Fruit fly (Drosophila melanogaster) whole organism, pupa: ENCODE data around the gene eIF2Bbeta.

ENCODE experiments used
- CG10348 ChIP-seq: fragments of 200-800 bp; sonication (Bioruptor generic); IDR thresholded peaks from 2 replicates; pipeline ENCODE4 v1.3.6; 2022; ENCODE audit warnings: missing biosample characterization, missing genetic modification characterization
- CG12605 ChIP-seq: fragments of 200-800 bp; sonication (Bioruptor generic); IDR thresholded peaks from 2 replicates; pipeline ENCODE4 v1.3.6; 2022; ENCODE audit warnings: missing biosample characterization, missing genetic modification characterization
- CG13204 ChIP-seq: fragments of 200-800 bp; sonication (Bioruptor generic); optimal IDR thresholded peaks from 2 replicates; lab custom pipeline; 2018; ENCODE audit warnings: missing biosample characterization, mild to moderate bottlenecking, missing genetic modification characterization, moderate library complexity
- CG14655 ChIP-seq: fragments of 200-800 bp; sonication (Bioruptor generic); optimal IDR thresholded peaks from 3 replicates; lab custom pipeline; 2017; ENCODE audit warnings: mild to moderate bottlenecking, missing biosample characterization, missing genetic modification reagents, missing genetic modification characterization
- CG15710 ChIP-seq: fragments of 200-800 bp; sonication (Bioruptor generic); optimal IDR thresholded peaks from 2 replicates; lab custom pipeline; 2018; ENCODE audit warnings: missing biosample characterization, mild to moderate bottlenecking, missing genetic modification characterization, moderate library complexity
- CG17806 ChIP-seq: fragments of 200-800 bp; sonication (Bioruptor generic); optimal IDR thresholded peaks from 2 replicates; lab custom pipeline; 2018; ENCODE audit warnings: missing biosample characterization, mild to moderate bottlenecking, missing genetic modification characterization, moderate library complexity
- CG32121 ChIP-seq: fragments of 200-800 bp; sonication (Bioruptor generic); IDR thresholded peaks from 2 replicates; pipeline ENCODE4 v1.3.6; 2022; ENCODE audit warnings: missing biosample characterization, missing genetic modification characterization
- CG34367 ChIP-seq: fragments of 200-800 bp; sonication (Bioruptor generic); optimal IDR thresholded peaks from 2 replicates; lab custom pipeline; 2018; ENCODE audit warnings: missing biosample characterization, mild to moderate bottlenecking, missing genetic modification characterization
- CG4496 ChIP-seq: fragments of 200-800 bp; sonication (Bioruptor generic); IDR thresholded peaks from 3 replicates; pipeline ENCODE4 v1.3.6; 2022; ENCODE audit warnings: missing biosample characterization, missing genetic modification characterization
- CG8159 ChIP-seq: fragments of 200-800 bp; sonication (Bioruptor generic); optimal IDR thresholded peaks from 3 replicates; lab custom pipeline; 2018; ENCODE audit warnings: missing biosample characterization, mild to moderate bottlenecking, missing genetic modification characterization, moderate library complexity
- CG8301 ChIP-seq: fragments of 200-800 bp; sonication (Bioruptor generic); optimal IDR thresholded peaks from 2 replicates; lab custom pipeline; 2018; ENCODE audit warnings: missing biosample characterization, mild to moderate bottlenecking, missing genetic modification characterization
- CG9948 ChIP-seq: fragments of 200-800 bp; sonication (Bioruptor generic); optimal IDR thresholded peaks from 2 replicates; lab custom pipeline; 2018; ENCODE audit warnings: missing biosample characterization, mild to moderate bottlenecking, missing genetic modification characterization, moderate library complexity
- D1 ChIP-seq: fragments of 200-800 bp; sonication (Bioruptor generic); optimal IDR thresholded peaks from 2 replicates; lab custom pipeline; 2018; ENCODE audit warnings: missing biosample characterization, mild to moderate bottlenecking, missing genetic modification characterization, moderate library complexity
- EcR ChIP-seq: fragments of 200-800 bp; sonication (Bioruptor generic); optimal IDR thresholded peaks from 3 replicates; lab custom pipeline; 2019; ENCODE audit warnings: missing biosample characterization, missing genetic modification characterization, mild to moderate bottlenecking, moderate library complexity, missing genetic modification reagents
- Ets98B ChIP-seq: fragments of 200-800 bp; sonication (Bioruptor generic); IDR thresholded peaks from 2 replicates; pipeline ENCODE4 v1.3.6; 2022; ENCODE audit warnings: missing biosample characterization, missing genetic modification characterization
- Pif1A ChIP-seq: fragments of 200-800 bp; sonication (Bioruptor generic); optimal IDR thresholded peaks from 3 replicates; lab custom pipeline; 2016; ENCODE audit warnings: missing biosample characterization, missing genetic modification characterization
- Pif1B ChIP-seq: fragments of 200-800 bp; sonication (Bioruptor generic); optimal IDR thresholded peaks from 3 replicates; lab custom pipeline; 2016; ENCODE audit warnings: missing biosample characterization, missing genetic modification characterization
- Snoo ChIP-seq: fragments of 200-800 bp; sonication (Bioruptor generic); optimal IDR thresholded peaks from 3 replicates; lab custom pipeline; 2017; ENCODE audit warnings: missing biosample characterization, mild to moderate bottlenecking, missing genetic modification characterization, inconsistent platforms
- fd96Ca ChIP-seq: fragments of 200-800 bp; sonication (Bioruptor generic); IDR thresholded peaks from 3 replicates; pipeline ENCODE4 v1.3.6; 2022; ENCODE audit warnings: missing biosample characterization, missing genetic modification characterization
- gl ChIP-seq: fragments of 200-800 bp; sonication (Bioruptor generic); optimal IDR thresholded peaks from 2 replicates; lab custom pipeline; 2018; ENCODE audit warnings: missing biosample characterization, mild to moderate bottlenecking, missing genetic modification characterization
- rn ChIP-seq: fragments of 200-800 bp; sonication (Bioruptor generic); IDR thresholded peaks from 2 replicates; pipeline ENCODE4 v1.3.6; 2022; ENCODE audit warnings: missing biosample characterization, missing genetic modification characterization

Gene eIF2Bbeta

dm6 chrX:2714730-2715129, 10.4 kb downstream of the eIF2Bbeta start:
- TF ChIP-seq CG17806 (tag; lab: Kevin White, UChicago), result no peak
- no peak for TF ChIP-seq rn (GFP tag; lab: Robert Waterston, UW)
- peak; percentile 54; the same call in 1 of the 3 replicates for TF ChIP-seq fd96Ca (GFP tag; lab: Robert Waterston, UW)
- no peak for TF ChIP-seq CG34367 (tag; lab: Kevin White, UChicago)
- TF ChIP-seq D1 (tag; lab: Kevin White, UChicago), result no peak
- TF ChIP-seq EcR (GFP tag; lab: Kevin White, UChicago), result no peak
- TF ChIP-seq CG8301 (tag; lab: Kevin White, UChicago), result no peak
- TF ChIP-seq CG12605 (GFP tag; lab: Robert Waterston, UW), result no peak
- no peak for TF ChIP-seq gl (tag; lab: Kevin White, UChicago)
- 0 out of 2 replicates have a peak, but pooled peaks have one; percentile 8 for TF ChIP-seq Ets98B (GFP tag; lab: Robert Waterston, UW)
- no peak for TF ChIP-seq CG14655 (GFP tag; lab: Kevin White, UChicago)
- TF ChIP-seq Pif1A (GFP tag; lab: Kevin White, UChicago), result no peak
- TF ChIP-seq CG4496 (GFP tag; lab: Robert Waterston, UW), result 0 out of 3 replicates have a peak, but pooled peaks have one; percentile 17
- TF ChIP-seq CG32121 (GFP tag; lab: Robert Waterston, UW), result no peak
- TF ChIP-seq CG10348 (GFP tag; lab: Robert Waterston, UW), result no peak

dm6 chrX:2720122-2720521, 15.8 kb downstream of the eIF2Bbeta start, which contains the start of gene CG2701:
Gene CG2701, minus strand, starts transcription at chrX:2720327.
- TF ChIP-seq fd96Ca (GFP tag; lab: Robert Waterston, UW) (no peak), CG10348 (GFP tag; lab: Robert Waterston, UW) (no peak), CG4496 (GFP tag; lab: Robert Waterston, UW) (no peak), Snoo (no peak), D1 (tag; lab: Kevin White, UChicago) (no peak), CG8159 (tag; lab: Kevin White, UChicago) (no peak), CG15710 (tag; lab: Kevin White, UChicago) (no peak), CG12605 (GFP tag; lab: Robert Waterston, UW) (no peak), gl (tag; lab: Kevin White, UChicago) (no peak), CG13204 (GFP tag; lab: Kevin White, UChicago) (no peak), Pif1B (GFP tag; lab: Kevin White, UChicago) (no peak), CG9948 (tag; lab: Kevin White, UChicago) (no peak), CG14655 (GFP tag; lab: Kevin White, UChicago) (no peak), Ets98B (GFP tag; lab: Robert Waterston, UW) (no peak), CG17806 (tag; lab: Kevin White, UChicago) (no peak), CG8301 (tag; lab: Kevin White, UChicago) (no peak)

- TF ChIP-seq EcR (GFP tag; lab: Kevin White, UChicago) (no peak), CG34367 (tag; lab: Kevin White, UChicago) (no peak), CG13204 (GFP tag; lab: Kevin White, UChicago) (no peak), D1 (tag; lab: Kevin White, UChicago) (no peak), CG12605 (GFP tag; lab: Robert Waterston, UW) (no peak), CG15710 (tag; lab: Kevin White, UChicago) (no peak), CG14655 (GFP tag; lab: Kevin White, UChicago) (no peak), Ets98B (GFP tag; lab: Robert Waterston, UW) (no peak), CG8159 (tag; lab: Kevin White, UChicago) (no peak), CG10348 (GFP tag; lab: Robert Waterston, UW) (no peak), Snoo (no peak), gl (tag; lab: Kevin White, UChicago) (no peak), CG9948 (tag; lab: Kevin White, UChicago) (no peak), CG32121 (GFP tag; lab: Robert Waterston, UW) (no peak), CG17806 (tag; lab: Kevin White, UChicago) (no peak), fd96Ca (GFP tag; lab: Robert Waterston, UW) (no peak), rn (GFP tag; lab: Robert Waterston, UW) (no peak), CG8301 (tag; lab: Kevin White, UChicago) (no peak), Pif1B (GFP tag; lab: Kevin White, UChicago) (no peak), Pif1A (GFP tag; lab: Kevin White, UChicago) (no peak)
Observed at dm6 chrX:2726420-2726819, 22.0 kb downstream of the eIF2Bbeta start, which contains the start of gene vilya. Gene vilya, plus strand, starts transcription at chrX:2726678.

dm6 chrX:2727506-2727905, 23.1 kb downstream of the eIF2Bbeta start, which contains the start of gene dwg:
Gene dwg, plus strand, starts transcription at chrX:2727698.
- TF ChIP-seq CG10348 (GFP tag; lab: Robert Waterston, UW) (no peak), EcR (GFP tag; lab: Kevin White, UChicago) (no peak), CG13204 (GFP tag; lab: Kevin White, UChicago) (no peak), CG15710 (tag; lab: Kevin White, UChicago) (no peak)

- TF ChIP-seq CG4496 (GFP tag; lab: Robert Waterston, UW), result peak; percentile 61; the same call in 2 of the 3 replicates
- peak; percentile 59 for TF ChIP-seq CG15710 (tag; lab: Kevin White, UChicago)
- TF ChIP-seq Pif1A (GFP tag; lab: Kevin White, UChicago), result no peak
- peak; percentile 16 for TF ChIP-seq CG9948 (tag; lab: Kevin White, UChicago)
- TF ChIP-seq CG8159 (tag; lab: Kevin White, UChicago), result peak; percentile 61
- TF ChIP-seq fd96Ca (GFP tag; lab: Robert Waterston, UW), result peak; percentile 52; the same call in 1 of the 3 replicates
- TF ChIP-seq CG10348 (GFP tag; lab: Robert Waterston, UW), result no peak
- TF ChIP-seq CG8301 (tag; lab: Kevin White, UChicago), result no peak
- no peak for TF ChIP-seq CG14655 (GFP tag; lab: Kevin White, UChicago)
- TF ChIP-seq CG17806 (tag; lab: Kevin White, UChicago), result peak; percentile 19
- peak; percentile 40 for TF ChIP-seq CG34367 (tag; lab: Kevin White, UChicago)
- TF ChIP-seq, all 21 proteins: peak for 7
Observed at dm6 chrX:2732127-2732526, 27.8 kb downstream of the eIF2Bbeta start, which contains the start of the genes ttm50 and CG2712. Gene ttm50, minus strand, starts transcription at chrX:2732190. Gene CG2712, plus strand, starts transcription at chrX:2732469.
